Fruit fly (Drosophila melanogaster) whole organism, embryonic: ENCODE results near the gene CG16789.

ENCODE experiments used
- Bdp1 ChIP-seq: fragments of 200-800 bp; sonication (Bioruptor generic); optimal IDR thresholded peaks from 3 replicates; lab custom pipeline; 2016; ENCODE audit warnings: missing biosample characterization, missing genetic modification characterization
- Bgb ChIP-seq: fragments of 200-800 bp; sonication (Bioruptor generic); IDR thresholded peaks from 2 replicates; pipeline ENCODE4 v1.3.6; 2022; ENCODE audit warnings: missing biosample characterization, missing genetic modification characterization; ENCODE audit not compliant: partially characterized antibody
- CG13424 ChIP-seq: fragments of 200-800 bp; sonication (Bioruptor generic); optimal IDR thresholded peaks from 2 replicates; lab custom pipeline; 2019; ENCODE audit warnings: missing biosample characterization, mild to moderate bottlenecking, missing genetic modification characterization, moderate library complexity
- CG17328 ChIP-seq: fragments of 200-800 bp; sonication (Bioruptor generic); IDR thresholded peaks from 2 replicates; pipeline ENCODE4 v1.3.6; 2022; ENCODE audit warnings: missing biosample characterization, missing genetic modification characterization
- CG2678 ChIP-seq: fragments of 200-800 bp; sonication (Bioruptor generic); optimal IDR thresholded peaks from 3 replicates; lab custom pipeline; 2019; ENCODE audit warnings: missing biosample characterization, mild to moderate bottlenecking, missing genetic modification characterization, moderate library complexity
- CG30020 ChIP-seq: fragments of 200-800 bp; optimal IDR thresholded peaks from 2 replicates; lab custom pipeline; 2019; ENCODE audit warnings: missing biosample characterization, mild to moderate bottlenecking, missing genetic modification characterization, moderate library complexity
- CG30403 ChIP-seq: fragments of 200-800 bp; sonication (Bioruptor generic); optimal IDR thresholded peaks from 3 replicates; lab custom pipeline; 2016; ENCODE audit warnings: missing biosample characterization, missing genetic modification characterization
- CG30431 ChIP-seq: fragments of 200-800 bp; sonication (Bioruptor generic); optimal IDR thresholded peaks from 2 replicates; lab custom pipeline; 2017; ENCODE audit warnings: missing biosample characterization, missing genetic modification characterization
- CG31388 ChIP-seq: fragments of 200-800 bp; sonication (Bioruptor generic); optimal IDR thresholded peaks from 2 replicates; lab custom pipeline; 2016; ENCODE audit warnings: missing biosample characterization, missing genetic modification characterization
- CG3726 ChIP-seq: fragments of 200-800 bp; sonication (Bioruptor generic); IDR thresholded peaks from 3 replicates; pipeline ENCODE4, ENCODE4 v1.3.6; 2022; ENCODE audit warnings: missing biosample characterization, missing genetic modification characterization
- CG6683 ChIP-seq: fragments of 200-800 bp; sonication (Bioruptor generic); optimal IDR thresholded peaks from 2 replicates; lab custom pipeline; 2017; ENCODE audit warnings: missing biosample characterization, mild to moderate bottlenecking, missing genetic modification characterization, missing genetic modification reagents
- CG6813 ChIP-seq: fragments of 200-800 bp; sonication (Bioruptor generic); optimal IDR thresholded peaks from 2 replicates; lab custom pipeline; 2017; ENCODE audit warnings: missing biosample characterization, missing genetic modification characterization, mild to moderate bottlenecking, moderate library complexity, missing genetic modification reagents
- CG8478 ChIP-seq: fragments of >200 bp; optimal IDR thresholded peaks from 2 replicates; lab custom pipeline; 2018
- CG9727 ChIP-seq: fragments of 200-800 bp; sonication (Bioruptor generic); optimal IDR thresholded peaks from 3 replicates; lab custom pipeline; 2017; ENCODE audit warnings: missing biosample characterization, mild to moderate bottlenecking, missing genetic modification characterization
- CG9817 ChIP-seq: fragments of 200-800 bp; sonication (Bioruptor generic); optimal IDR thresholded peaks from 2 replicates; lab custom pipeline; 2018; ENCODE audit warnings: missing biosample characterization, mild to moderate bottlenecking, missing genetic modification characterization, moderate library complexity
- CG9932 ChIP-seq: fragments of 200-800 bp; sonication (Bioruptor generic); IDR thresholded peaks from 2 replicates; pipeline ENCODE4 v1.3.6; 2022; ENCODE audit warnings: missing biosample characterization, missing genetic modification characterization
- Dek ChIP-seq: fragments of 200-800 bp; sonication (Bioruptor generic); optimal IDR thresholded peaks from 3 replicates; lab custom pipeline; 2019; ENCODE audit warnings: missing biosample characterization, mild to moderate bottlenecking, missing genetic modification characterization, moderate library complexity
- Dip2 ChIP-seq: fragments of 200-800 bp; sonication (Bioruptor generic); IDR thresholded peaks from 2 replicates; pipeline ENCODE4 v1.3.6; 2022; ENCODE audit warnings: missing biosample characterization, missing genetic modification characterization
- Doc2 ChIP-seq: fragments of 200-800 bp; sonication (Bioruptor generic); IDR thresholded peaks from 2 replicates; pipeline ENCODE4 v1.3.6; 2022; ENCODE audit warnings: missing biosample characterization, missing genetic modification characterization
- Dref ChIP-seq: fragments of 200-800 bp; sonication (Bioruptor generic); IDR thresholded peaks from 2 replicates; pipeline ENCODE4 v1.3.6; 2022; ENCODE audit warnings: missing biosample characterization, missing genetic modification characterization
- Ets97D ChIP-seq: fragments of 200-800 bp; sonication (Bioruptor generic); optimal IDR thresholded peaks from 3 replicates; lab custom pipeline; 2016; ENCODE audit warnings: missing biosample characterization, missing genetic modification characterization
- GATAe ChIP-seq: fragments of 200-800 bp; sonication (Bioruptor generic); conservative IDR thresholded peaks from 2 replicates; pipeline ENCODE4 v1.3.6; 2022; ENCODE audit warnings: missing biosample characterization, missing genetic modification characterization
- HmgD ChIP-seq: fragments of 200-800 bp; sonication (Bioruptor generic); optimal IDR thresholded peaks from 3 replicates; lab custom pipeline; 2016; ENCODE audit warnings: missing biosample characterization, missing genetic modification characterization
- Hmr ChIP-seq: fragments of 200-800 bp; sonication (Bioruptor generic); optimal IDR thresholded peaks from 3 replicates; lab custom pipeline; 2017; ENCODE audit warnings: mild to moderate bottlenecking, missing biosample characterization, missing genetic modification reagents, missing genetic modification characterization
- Mrtf ChIP-seq: fragments of 200-800 bp; sonication (Bioruptor generic); IDR thresholded peaks from 3 replicates; pipeline ENCODE4 v1.3.6; 2022; ENCODE audit warnings: missing biosample characterization, missing genetic modification characterization
- NFAT ChIP-seq: fragments of 200-800 bp; sonication (Bioruptor generic); IDR thresholded peaks from 2 replicates; pipeline ENCODE4 v1.3.6; 2022; ENCODE audit warnings: missing biosample characterization, missing genetic modification characterization
- Oli ChIP-seq: fragments of 200-800 bp; sonication (Bioruptor generic); optimal IDR thresholded peaks from 2 replicates; lab custom pipeline; 2018; ENCODE audit warnings: missing biosample characterization, mild to moderate bottlenecking, missing genetic modification characterization, moderate library complexity
- Sox102F ChIP-seq: fragments of 200-800 bp; sonication (Bioruptor generic); optimal IDR thresholded peaks from 2 replicates; lab custom pipeline; 2018; ENCODE audit warnings: missing biosample characterization, mild to moderate bottlenecking, missing genetic modification characterization, moderate library complexity
- bcd ChIP-seq: fragments of 200-800 bp; sonication (Bioruptor generic); optimal IDR thresholded peaks from 2 replicates; lab custom pipeline; 2017; ENCODE audit warnings: missing biosample characterization, mild to moderate bottlenecking, missing genetic modification characterization
- cad ChIP-seq: fragments of >200 bp; optimal IDR thresholded peaks from 2 replicates; lab custom pipeline; 2017; ENCODE audit warnings: missing biosample characterization, missing genetic modification characterization
- crp ChIP-seq, 2 experiments: fragments of 200-800 bp; sonication (Bioruptor generic); optimal IDR thresholded peaks; 2 replicates in 1 of 2; 3 replicates in 1 of 2; lab custom pipeline; 2017; ENCODE audit warnings: missing biosample characterization in 2 of 2, missing genetic modification characterization in 2 of 2, mild to moderate bottlenecking in 1 of 2, moderate library complexity in 1 of 2
- fd96Cb ChIP-seq: fragments of 200-800 bp; sonication (Bioruptor generic); optimal IDR thresholded peaks from 2 replicates; lab custom pipeline; 2018; ENCODE audit warnings: missing biosample characterization, mild to moderate bottlenecking, missing genetic modification characterization, moderate library complexity
- gfzf ChIP-seq: fragments of 200-800 bp; sonication (Bioruptor generic); optimal IDR thresholded peaks from 2 replicates; lab custom pipeline; 2016; ENCODE audit warnings: missing biosample characterization, mild to moderate bottlenecking, missing genetic modification characterization, moderate library complexity
- grau ChIP-seq: fragments of 200-800 bp; optimal IDR thresholded peaks from 3 replicates; lab custom pipeline; 2019; ENCODE audit warnings: missing biosample characterization, mild to moderate bottlenecking, missing genetic modification characterization, moderate library complexity
- grn ChIP-seq: fragments of 200-800 bp; sonication (Bioruptor generic); optimal IDR thresholded peaks from 3 replicates; lab custom pipeline; 2017; ENCODE audit warnings: missing biosample characterization, missing genetic modification characterization
- jing ChIP-seq: fragments of 200-800 bp; sonication (Bioruptor generic); optimal IDR thresholded peaks from 2 replicates; lab custom pipeline; 2018; ENCODE audit warnings: missing biosample characterization, mild to moderate bottlenecking, missing genetic modification characterization
- kay ChIP-seq: fragments of 200-800 bp; sonication (Bioruptor generic); optimal IDR thresholded peaks from 2 replicates; lab custom pipeline; 2016; ENCODE audit warnings: missing biosample characterization, missing genetic modification characterization
- klu ChIP-seq: fragments of 200-800 bp; sonication (Bioruptor generic); IDR thresholded peaks from 2 replicates; pipeline ENCODE4 v1.3.6; 2022; ENCODE audit warnings: missing biosample characterization, missing genetic modification characterization
- lbe ChIP-seq: fragments of 200-800 bp; sonication (Bioruptor generic); optimal IDR thresholded peaks from 2 replicates; lab custom pipeline; 2016; ENCODE audit warnings: missing biosample characterization, mild to moderate bottlenecking, missing genetic modification characterization
- nmo ChIP-seq: fragments of 200-800 bp; sonication (Bioruptor generic); optimal IDR thresholded peaks from 2 replicates; lab custom pipeline; 2018; ENCODE audit warnings: missing biosample characterization, mild to moderate bottlenecking, missing genetic modification characterization, moderate library complexity
- row ChIP-seq: fragments of 200-800 bp; sonication (Bioruptor generic); IDR thresholded peaks from 3 replicates; pipeline ENCODE4 v1.3.6; 2022; ENCODE audit warnings: missing biosample characterization, missing genetic modification characterization
- salm ChIP-seq: fragments of 200-800 bp; sonication (Bioruptor generic); optimal IDR thresholded peaks from 2 replicates; lab custom pipeline; 2018; ENCODE audit warnings: missing biosample characterization, mild to moderate bottlenecking, missing genetic modification characterization
- sd ChIP-seq: fragments of 200-800 bp; sonication (Bioruptor generic); optimal IDR thresholded peaks from 3 replicates; lab custom pipeline; 2018; ENCODE audit warnings: missing biosample characterization, mild to moderate bottlenecking, missing genetic modification characterization, moderate library complexity
- sna ChIP-seq: fragments of 200-800 bp; sonication (Bioruptor generic); IDR thresholded peaks from 2 replicates; pipeline ENCODE4 v1.3.6; 2022; ENCODE audit warnings: missing biosample characterization, missing genetic modification characterization; ENCODE audit not compliant: partially characterized antibody
- sob ChIP-seq: fragments of 200-800 bp; sonication (Bioruptor generic); IDR thresholded peaks from 2 replicates; pipeline ENCODE4 v1.3.6; 2022; ENCODE audit warnings: missing biosample characterization, missing genetic modification characterization
- tap ChIP-seq: fragments of 200-800 bp; optimal IDR thresholded peaks from 3 replicates; lab custom pipeline; 2019; ENCODE audit warnings: missing biosample characterization, mild to moderate bottlenecking, missing genetic modification characterization, moderate library complexity
- vnd ChIP-seq: fragments of 200-800 bp; sonication (Bioruptor generic); IDR thresholded peaks from 3 replicates; pipeline ENCODE4 v1.3.6; 2022; ENCODE audit warnings: missing biosample characterization, missing genetic modification characterization; ENCODE audit not compliant: partially characterized antibody
- vvl ChIP-seq: fragments of 200-800 bp; sonication (Bioruptor generic); IDR thresholded peaks from 2 replicates; pipeline ENCODE4 v1.3.6; 2022; ENCODE audit warnings: missing biosample characterization, missing genetic modification characterization
- wek ChIP-seq: fragments of 200-800 bp; sonication (Bioruptor generic); optimal IDR thresholded peaks from 3 replicates; lab custom pipeline; 2018; ENCODE audit warnings: missing biosample characterization, mild to moderate bottlenecking, missing genetic modification characterization, moderate library complexity

CG16789 gene

DNA sequence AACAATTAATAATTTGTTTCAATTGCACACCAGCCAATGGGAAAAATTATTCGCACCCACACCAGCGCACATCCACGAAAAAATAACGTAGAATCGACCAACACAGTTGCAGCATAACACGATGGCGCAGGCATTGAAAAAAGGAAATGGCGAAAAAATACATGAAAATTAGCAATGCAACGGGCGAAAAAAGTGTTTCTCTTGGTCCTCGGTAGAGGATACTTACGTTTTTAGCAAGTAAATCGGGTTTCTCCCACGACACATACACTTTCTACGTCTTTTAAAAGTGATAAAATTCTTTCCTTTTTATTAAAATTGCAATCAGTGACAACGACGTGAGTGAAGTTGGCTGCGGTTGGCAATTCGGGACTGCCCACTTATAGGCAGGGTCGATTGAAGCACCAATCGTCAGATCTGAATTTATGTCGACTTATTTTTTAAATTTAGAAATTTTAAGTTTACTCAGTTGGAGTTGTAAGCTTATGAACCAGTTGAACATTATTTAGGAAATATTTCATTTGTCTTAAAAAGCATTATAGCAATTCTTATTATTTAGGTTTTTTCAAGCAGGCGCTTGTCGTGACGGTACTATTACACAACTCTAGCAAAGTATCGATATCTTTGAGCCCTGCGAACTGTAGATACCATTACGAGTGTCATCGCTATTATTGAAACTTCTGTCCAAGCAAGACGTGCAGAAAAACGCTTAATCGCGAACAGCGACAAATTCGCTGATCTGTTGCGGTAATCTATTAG, 11.6 kb downstream of the CG16789 start, which contains the start of the genes Kap-alpha3 and Son (continued):
- TF ChIP-seq GATAe (GFP tag; lab: Robert Waterston, UW) (peak; percentile 62; the same call in 1 of the 2 replicates), wek (peak; percentile 90), CG9727 (peak; percentile 97), CG6683 (GFP tag; lab: Kevin White, UChicago) (peak; percentile 85), CG31388 (peak; percentile 75), row (GFP tag; lab: Robert Waterston, UW) (peak; percentile 95), gfzf (GFP tag; lab: Kevin White, UChicago) (peak; percentile 47), sna (GFP tag; lab: Robert Waterston, UW) (peak; percentile 82), sob (GFP tag; lab: Robert Waterston, UW) (peak; percentile 93), cad (GFP tag; lab: Kevin White, UChicago) (no peak), tap (tag; lab: Kevin White, UChicago) (peak; percentile 73), Oli (tag; lab: Kevin White, UChicago) (peak; percentile 84), Bgb (GFP tag; lab: Robert Waterston, UW) (peak; percentile 78), Sox102F (GFP tag; lab: Kevin White, UChicago) (peak; percentile 80), bcd (GFP tag; lab: Kevin White, UChicago) (peak; percentile 96), CG30431 (GFP tag; lab: Kevin White, UChicago) (peak; percentile 90), CG3726 (GFP tag; lab: Robert Waterston, UW) (peak; percentile 80; the same call in 2 of the 3 replicates), CG8478 (lab: Kevin White, UChicago) (no peak), Bdp1 (peak; percentile 91), NFAT (GFP tag; lab: Robert Waterston, UW) (peak; percentile 90), Dref (GFP tag; lab: Robert Waterston, UW) (peak; percentile 75), grau (tag; lab: Kevin White, UChicago) (peak; percentile 88), CG13424 (peak; percentile 89), CG30403 (GFP tag; lab: Kevin White, UChicago) (peak; percentile 94), vvl (GFP tag; lab: Robert Waterston, UW) (peak; percentile 91), nmo (GFP tag; lab: Kevin White, UChicago) (peak; percentile 95), jing (GFP tag; lab: Kevin White, UChicago) (peak; percentile 69), CG2678 (tag; lab: Kevin White, UChicago) (peak; percentile 89), salm (peak; percentile 84), CG17328 (GFP tag; lab: Robert Waterston, UW) (peak; percentile 89), vnd (GFP tag; lab: Robert Waterston, UW) (peak; percentile 76), Hmr (GFP tag; lab: Kevin White, UChicago) (peak; percentile 96), HmgD (GFP tag; lab: Kevin White, UChicago) (peak; percentile 84), grn (GFP tag; lab: Kevin White, UChicago) (peak; percentile 87), kay (peak; percentile 80), CG30020 (peak; percentile 89), CG6813 (GFP tag; lab: Kevin White, UChicago) (peak; percentile 85), Mrtf (GFP tag; lab: Robert Waterston, UW) (peak; percentile 75), Dip2 (no peak), CG9817 (tag; lab: Kevin White, UChicago) (peak; percentile 94), crp (GFP tag; optimal IDR thresholded peaks at IDR 0.05; lab: Kevin White, UChicago) (peak in 1 of 2 experiments; percentile 63), Dek (tag; lab: Kevin White, UChicago) (peak; percentile 87), Doc2 (GFP tag; lab: Robert Waterston, UW) (peak; percentile 62; the same call in 1 of the 2 replicates), sd (peak; percentile 77), lbe (peak; percentile 87), fd96Cb (peak; percentile 74), Ets97D (GFP tag; lab: Kevin White, UChicago) (peak; percentile 99), klu (GFP tag; lab: Robert Waterston, UW) (peak; percentile 93), CG9932 (GFP tag; lab: Robert Waterston, UW) (peak; percentile 93)
